Worm (Caenorhabditis elegans): ENCODE data around the gene Y39E4B.6.

DNA sequence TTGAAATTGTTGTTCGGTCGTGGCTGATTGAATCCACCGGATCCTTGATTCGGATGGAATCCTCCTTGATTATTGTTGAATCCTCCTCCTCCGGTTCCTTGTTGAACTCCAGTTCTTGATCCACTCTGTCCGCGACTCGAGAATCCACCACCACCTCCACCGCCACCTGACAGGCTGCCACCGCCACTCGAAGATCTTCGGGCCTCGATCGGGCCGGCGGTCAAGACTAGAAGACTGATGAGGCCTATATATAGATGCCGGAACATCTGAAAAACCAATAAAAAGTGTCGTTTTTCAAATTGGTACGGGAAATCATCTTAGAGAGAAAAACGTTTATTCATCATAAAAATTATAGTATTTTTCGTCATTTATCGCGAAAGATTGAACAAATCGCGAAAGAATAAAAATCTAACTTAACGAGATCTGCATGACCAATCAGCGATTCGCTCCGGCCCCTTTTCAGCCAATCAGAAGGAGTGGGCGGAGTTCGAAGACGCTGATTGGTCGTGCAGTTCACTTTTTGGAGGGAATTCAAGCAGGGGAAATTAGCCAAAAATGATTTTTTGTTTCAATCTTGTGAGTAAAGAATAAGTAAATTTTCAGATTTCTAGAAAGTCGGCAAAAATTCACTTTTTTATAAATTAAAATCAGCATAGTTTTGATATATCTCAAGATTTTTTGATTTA is 28.8 kb downstream of the Y39E4B.6 start, which contains the start of gene pqn-83:
- no peak for TF ChIP-seq elt-3 (tag; optimal IDR thresholded peaks at IDR 0.05)
- no peak for TF ChIP-seq lin-15B (tag; optimal IDR thresholded peaks at IDR 0.05)
- TF ChIP-seq hlh-4 (tag; optimal IDR thresholded peaks at IDR 0.05), result no peak
- no peak for TF ChIP-seq ceh-8 (GFP tag; optimal IDR thresholded peaks at IDR 0.05)
- TF ChIP-seq aly-2 (tag; optimal IDR thresholded peaks at IDR 0.05), result no peak
- TF ChIP-seq egl-27 (tag; optimal IDR thresholded peaks at IDR 0.05), result no peak
- TF ChIP-seq nhr-71 (tag; optimal IDR thresholded peaks at IDR 0.05), result no peak
- TF ChIP-seq dpl-1 (GFP tag; optimal IDR thresholded peaks at IDR 0.05), result no peak
- no peak for TF ChIP-seq F16B12.6 (tag; optimal IDR thresholded peaks at IDR 0.05)
- TF ChIP-seq sox-4 (tag; optimal IDR thresholded peaks at IDR 0.05), result no peak
- TF ChIP-seq ceh-82 (tag; optimal IDR thresholded peaks at IDR 0.05), result no peak
- TF ChIP-seq tbx-2 (tag; optimal IDR thresholded peaks at IDR 0.05), result no peak
- TF ChIP-seq nhr-76 (tag; optimal IDR thresholded peaks at IDR 0.05), result no peak
- TF ChIP-seq ama-1 (optimal IDR thresholded peaks at IDR 0.05), result no peak

All from whole organism, L1 larva.